Fruit fly (Drosophila melanogaster) whole organism, wandering third instar larva: ENCODE results near the gene CG3568.

Source experiments
- CG32264 ChIP-seq: fragments of 200-800 bp; sonication (Bioruptor generic); optimal IDR thresholded peaks from 2 replicates; lab custom pipeline; 2016; ENCODE audit warnings: missing biosample characterization, missing genetic modification characterization
- Dfd ChIP-seq: fragments of >200 bp; optimal IDR thresholded peaks from 2 replicates; lab custom pipeline; 2017; ENCODE audit warnings: missing biosample characterization, missing genetic modification characterization
- Hr78 ChIP-seq: fragments of >200 bp; optimal IDR thresholded peaks from 2 replicates; lab custom pipeline; 2017; ENCODE audit warnings: missing biosample characterization, missing genetic modification characterization
- Sp1 ChIP-seq: fragments of 200-800 bp; sonication (Bioruptor generic); optimal IDR thresholded peaks from 3 replicates; lab custom pipeline; 2019; ENCODE audit warnings: missing biosample characterization, mild to moderate bottlenecking, missing genetic modification characterization, moderate library complexity
- Vsx2 ChIP-seq: fragments of 200-300, 225-300 bp; sonication (Bioruptor generic); optimal IDR thresholded peaks from 2 replicates; lab custom pipeline; 2018; ENCODE audit warnings: missing biosample characterization, missing genetic modification characterization; ENCODE audit not compliant: partially characterized antibody
- fru ChIP-seq: fragments of 200-800 bp; sonication (Bioruptor generic); optimal IDR thresholded peaks from 3 replicates; lab custom pipeline; 2016; ENCODE audit warnings: missing biosample characterization, mild to moderate bottlenecking, missing genetic modification characterization
- sage ChIP-seq: fragments of 200-800 bp; sonication (Bioruptor generic); optimal IDR thresholded peaks from 2 replicates; lab custom pipeline; 2016; ENCODE audit warnings: missing biosample characterization, mild to moderate bottlenecking, missing genetic modification characterization
- usp ChIP-seq: fragments of >200 bp; optimal IDR thresholded peaks from 2 replicates; lab custom pipeline; 2017; ENCODE audit warnings: missing biosample characterization, missing genetic modification characterization

DNA sequence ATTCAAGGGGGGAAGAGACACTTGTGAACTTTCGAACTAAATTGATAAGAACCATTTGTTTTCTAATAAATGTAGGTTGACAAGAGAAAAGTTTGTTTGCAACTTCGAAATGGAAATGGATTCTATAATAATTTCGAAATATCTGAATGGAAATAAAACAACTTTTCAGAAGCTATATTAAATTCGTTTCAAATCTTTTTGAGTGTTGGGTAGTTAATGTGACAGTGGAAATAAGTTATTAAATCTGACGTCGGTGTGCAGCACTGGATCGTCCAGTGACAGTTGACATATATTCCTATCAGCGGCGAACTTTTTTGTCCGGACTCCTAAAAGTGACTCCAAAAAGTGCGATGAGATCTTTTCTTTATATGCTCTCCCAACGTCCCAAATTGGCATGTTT, at the start of gene CG3568:
- TF ChIP-seq Vsx2 (GFP tag; lab: Kevin White, UChicago) (no peak), sage (GFP tag; lab: Kevin White, UChicago) (no peak), usp (GFP tag; lab: Kevin White, UChicago) (no peak), Hr78 (GFP tag; lab: Kevin White, UChicago) (no peak), CG32264 (GFP tag; lab: Kevin White, UChicago) (no peak), Sp1 (no peak), Dfd (GFP tag; lab: Kevin White, UChicago) (no peak), fru (GFP tag; lab: Kevin White, UChicago) (no peak)
